Worm (Caenorhabditis elegans): ENCODE measurements around the gene C42D8.9.

- TF ChIP-seq hlh-8 (tag; optimal IDR thresholded peaks at IDR 0.05) (no peak), nhr-11 (tag; optimal IDR thresholded peaks at IDR 0.05) (no peak), ceh-48 (tag; optimal IDR thresholded peaks at IDR 0.05) (no peak), pag-3 (tag; optimal IDR thresholded peaks at IDR 0.05; ENCODE audit: borderline replicate concordance) (no peak), unc-55 (GFP tag; optimal IDR thresholded peaks at IDR 0.05) (no peak), Y22D7AL.16 (tag; optimal IDR thresholded peaks at IDR 0.05) (no peak), fkh-10 (GFP tag; optimal IDR thresholded peaks at IDR 0.05) (no peak), syd-9 (tag; optimal IDR thresholded peaks at IDR 0.05) (no peak), sdc-2 (tag; optimal IDR thresholded peaks at IDR 0.05) (no peak), nfya-1 (tag; optimal IDR thresholded peaks at IDR 0.05) (no peak), ceh-14 (tag; optimal IDR thresholded peaks at IDR 0.05) (no peak), elt-2 (tag; optimal IDR thresholded peaks at IDR 0.05) (no peak), ets-4 (tag; optimal IDR thresholded peaks at IDR 0.05) (no peak), sox-2 (GFP tag; IDR thresholded peaks at IDR 0.05) (no peak)
Observed at ce11 chrX:5106942-5107341, at the start of gene C42D8.9.
